Fruit fly (Drosophila melanogaster): ENCODE data around the gene CG44869.

- TF ChIP-seq usp (GFP tag; optimal IDR thresholded peaks at IDR 0.05) (no peak), psq (optimal IDR thresholded peaks at IDR 0.05) (no peak)
Observed at dm6 chr2L:15424135-15424534, 6.0 kb upstream of the CG44869 start.
